Fruit fly (Drosophila melanogaster): ENCODE data around the gene CG6928.

dm6 chr3L:12032257-12032656, 29.3 kb downstream of the CG6928 start, which contains the start of gene CG43993:
- TF ChIP-seq kay (GFP tag; ENCODE audit: borderline replicate concordance) (no peak), cnc (optimal IDR thresholded peaks at IDR 0.05) (no peak)

Data from whole organism, adult.